Fruit fly (Drosophila melanogaster): Measurements from ENCODE around the gene CG2767.

The CG2767 gene

DNA sequence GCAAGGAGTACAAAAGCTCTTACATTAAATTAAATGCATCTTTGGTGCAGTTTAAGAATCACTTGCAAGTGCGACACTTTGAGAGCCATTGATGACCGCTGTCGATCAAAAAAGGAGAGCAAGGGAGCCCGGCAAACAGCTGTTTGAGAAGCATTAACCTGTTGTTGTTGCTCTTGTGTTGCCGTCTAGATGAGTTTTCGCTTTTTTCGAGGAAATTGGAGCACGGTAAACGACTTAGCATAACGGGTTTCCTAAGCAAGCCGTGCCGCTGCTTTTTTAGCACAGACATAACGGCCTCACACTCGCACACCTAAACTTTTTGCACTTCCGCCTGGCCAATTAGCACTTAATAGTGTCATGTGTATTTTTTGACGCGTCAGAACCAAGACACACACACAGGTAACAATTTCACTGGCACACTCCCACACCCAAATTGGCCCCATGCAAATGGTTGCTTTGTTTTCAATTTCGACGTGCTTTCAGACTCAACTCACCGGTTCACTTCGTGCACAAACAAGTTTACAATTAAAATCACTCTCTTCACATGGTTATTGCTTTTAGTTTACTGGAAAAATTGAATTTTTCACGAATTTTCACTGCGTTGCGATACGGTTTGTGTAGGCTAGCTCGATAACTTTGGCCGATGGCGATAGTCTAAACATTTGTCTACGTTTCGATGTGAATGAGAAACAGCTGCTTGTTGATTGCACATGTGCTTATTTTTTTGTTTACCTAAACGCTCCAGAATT lies 22.4 kb upstream of the CG2767 start, which contains the start of the genes CG10903 and CG2747:
Gene CG10903 (plus strand): TSS at position 261 of the 749 bp plus-strand sequence.
Gene CG2747 (minus strand): TSS at position 640 of the 749 bp plus-strand sequence.
- TF ChIP-seq Ets98B (GFP tag; IDR thresholded peaks at IDR 0.05): no peak
- TF ChIP-seq Pif1B (GFP tag; optimal IDR thresholded peaks at IDR 0.05): no peak
- peak; percentile 41; the same call in 1 of the 3 replicates for TF ChIP-seq CG4496 (GFP tag; IDR thresholded peaks at IDR 0.05)
- TF ChIP-seq EcR (GFP tag; optimal IDR thresholded peaks at IDR 0.05): peak; percentile 43

DNA sequence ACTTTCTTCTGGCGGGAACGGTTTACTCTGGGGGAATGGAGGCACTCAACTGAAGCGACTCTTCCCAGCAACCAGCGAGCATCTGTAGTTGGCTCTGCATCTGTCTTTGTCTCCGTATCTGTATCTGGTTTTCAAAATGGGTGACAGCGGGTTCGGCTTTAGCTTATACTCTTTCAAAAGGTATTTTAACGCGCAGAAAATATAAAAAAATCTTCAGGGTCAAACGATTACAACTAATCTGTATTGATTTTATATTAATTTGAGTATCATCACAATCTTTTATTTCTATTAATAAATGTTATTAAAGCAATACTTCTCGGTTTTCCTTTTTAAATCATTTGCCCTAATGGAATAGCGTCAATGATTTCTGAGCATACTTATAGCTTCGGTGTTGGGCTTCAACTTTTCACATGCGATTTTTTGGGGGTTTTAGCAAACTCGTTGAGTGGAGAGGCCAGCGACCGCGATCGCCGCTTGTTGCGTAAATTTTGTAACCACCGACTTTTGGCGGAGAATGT lies 21.6 kb upstream of the CG2767 start, which contains the start of gene ImpE3:
Gene ImpE3 (minus strand): TSS at position 51 of the 518 bp plus-strand sequence.
- TF ChIP-seq CG34367 (tag; optimal IDR thresholded peaks at IDR 0.05) (no peak), CG8301 (tag; optimal IDR thresholded peaks at IDR 0.05) (peak; percentile 61), Ets98B (GFP tag; IDR thresholded peaks at IDR 0.05) (peak; percentile 20; the same call in 1 of the 2 replicates), CG15710 (tag; optimal IDR thresholded peaks at IDR 0.05) (peak; percentile 36), fd96Ca (GFP tag; IDR thresholded peaks at IDR 0.05) (no peak), Snoo (tag; optimal IDR thresholded peaks at IDR 0.05) (peak; percentile 72), CG17806 (tag; optimal IDR thresholded peaks at IDR 0.05) (peak; percentile 25), CG10348 (GFP tag; IDR thresholded peaks at IDR 0.05) (no peak), Pif1B (GFP tag; optimal IDR thresholded peaks at IDR 0.05) (peak; percentile 36), CG14655 (GFP tag; optimal IDR thresholded peaks at IDR 0.05) (peak; percentile 41), CG8159 (tag; optimal IDR thresholded peaks at IDR 0.05) (peak; percentile 36), CG4496 (GFP tag; IDR thresholded peaks at IDR 0.05) (no peak), CG12605 (GFP tag; IDR thresholded peaks at IDR 0.05) (no peak), Pif1A (GFP tag; optimal IDR thresholded peaks at IDR 0.05) (peak; percentile 43), CG32121 (GFP tag; IDR thresholded peaks at IDR 0.05) (no peak), rn (GFP tag; IDR thresholded peaks at IDR 0.05) (no peak), CG9948 (tag; optimal IDR thresholded peaks at IDR 0.05) (no peak), D1 (tag; optimal IDR thresholded peaks at IDR 0.05) (no peak), EcR (GFP tag; optimal IDR thresholded peaks at IDR 0.05) (peak; percentile 32)

DNA sequence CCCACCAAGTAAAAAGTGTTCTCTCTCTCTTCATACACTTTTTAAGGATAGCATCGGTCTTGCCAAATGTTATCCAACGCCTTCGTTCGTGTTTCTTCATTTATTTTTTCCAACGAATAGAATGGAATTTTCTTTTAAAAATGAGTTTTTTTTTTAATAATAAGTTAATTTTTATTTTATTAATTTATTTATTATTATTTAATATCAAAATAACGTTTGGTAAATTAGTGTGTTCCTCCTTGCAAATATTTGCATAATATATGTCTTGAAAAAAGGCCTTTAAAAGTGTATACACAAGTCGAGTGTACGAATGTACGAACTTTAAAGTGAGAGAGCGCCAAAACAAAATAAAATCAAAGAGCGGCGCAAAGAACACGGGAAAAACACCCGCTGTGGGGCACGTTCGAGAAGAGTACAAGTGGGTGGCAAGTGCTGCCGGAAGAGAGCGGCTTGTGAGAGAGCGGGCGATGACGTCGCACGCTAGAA lies 19.3 kb upstream of the CG2767 start:
- TF ChIP-seq CG14655 (GFP tag; optimal IDR thresholded peaks at IDR 0.05) (peak; percentile 93), CG15710 (tag; optimal IDR thresholded peaks at IDR 0.05) (peak; percentile 93), CG8159 (tag; optimal IDR thresholded peaks at IDR 0.05) (peak; percentile 91), CG10348 (GFP tag; IDR thresholded peaks at IDR 0.05) (0 out of 2 replicates have a peak, but pooled peaks have one; percentile 11), CG34367 (tag; optimal IDR thresholded peaks at IDR 0.05) (peak; percentile 85), CG13204 (GFP tag; optimal IDR thresholded peaks at IDR 0.05) (peak; percentile 79), CG32121 (GFP tag; IDR thresholded peaks at IDR 0.05) (peak; percentile 63), EcR (GFP tag; optimal IDR thresholded peaks at IDR 0.05) (peak; percentile 43), CG12605 (GFP tag; IDR thresholded peaks at IDR 0.05) (peak; percentile 62), CG4496 (GFP tag; IDR thresholded peaks at IDR 0.05) (peak; percentile 43; the same call in 1 of the 3 replicates), Pif1B (GFP tag; optimal IDR thresholded peaks at IDR 0.05) (peak; percentile 86), CG17806 (tag; optimal IDR thresholded peaks at IDR 0.05) (peak; percentile 80), Ets98B (GFP tag; IDR thresholded peaks at IDR 0.05) (peak; percentile 65), CG9948 (tag; optimal IDR thresholded peaks at IDR 0.05) (peak; percentile 87), Snoo (tag; optimal IDR thresholded peaks at IDR 0.05) (peak; percentile 85), gl (tag; optimal IDR thresholded peaks at IDR 0.05) (no peak), CG8301 (tag; optimal IDR thresholded peaks at IDR 0.05) (peak; percentile 55), fd96Ca (GFP tag; IDR thresholded peaks at IDR 0.05) (no peak), rn (GFP tag; IDR thresholded peaks at IDR 0.05) (no peak), D1 (tag; optimal IDR thresholded peaks at IDR 0.05) (peak; percentile 85), Pif1A (GFP tag; optimal IDR thresholded peaks at IDR 0.05) (peak; percentile 38)

DNA sequence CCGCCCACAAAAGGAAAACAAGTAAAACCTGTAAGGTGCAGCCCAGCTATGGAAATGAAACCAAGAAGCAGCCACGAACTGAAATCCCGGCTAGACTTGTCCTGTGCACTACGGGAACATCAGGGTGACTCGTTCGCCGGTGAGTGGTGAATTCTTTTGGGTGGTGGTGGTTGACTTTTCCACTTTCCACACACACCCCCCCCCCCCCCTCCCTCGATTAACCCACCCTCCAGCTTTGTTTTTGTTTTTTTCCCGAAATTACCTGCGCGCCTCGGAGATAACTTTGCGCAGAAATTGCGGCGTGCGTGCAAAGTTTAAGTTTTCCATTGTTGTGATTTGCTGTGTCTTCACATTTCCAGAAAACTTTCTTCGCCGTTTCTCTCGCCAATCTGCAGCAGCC lies 18.6 kb upstream of the CG2767 start:
- no peak for TF ChIP-seq CG8159 (tag; optimal IDR thresholded peaks at IDR 0.05)
- no peak for TF ChIP-seq Pif1B (GFP tag; optimal IDR thresholded peaks at IDR 0.05)
- TF ChIP-seq rn (GFP tag; IDR thresholded peaks at IDR 0.05): no peak
- TF ChIP-seq CG8301 (tag; optimal IDR thresholded peaks at IDR 0.05): no peak
- no peak for TF ChIP-seq CG14655 (GFP tag; optimal IDR thresholded peaks at IDR 0.05)
- no peak for TF ChIP-seq Pif1A (GFP tag; optimal IDR thresholded peaks at IDR 0.05)
- TF ChIP-seq Snoo (tag; optimal IDR thresholded peaks at IDR 0.05): no peak
- no peak for TF ChIP-seq CG32121 (GFP tag; IDR thresholded peaks at IDR 0.05)
- no peak for TF ChIP-seq CG13204 (GFP tag; optimal IDR thresholded peaks at IDR 0.05)
- no peak for TF ChIP-seq Ets98B (GFP tag; IDR thresholded peaks at IDR 0.05)
- no peak for TF ChIP-seq EcR (GFP tag; optimal IDR thresholded peaks at IDR 0.05)

DNA sequence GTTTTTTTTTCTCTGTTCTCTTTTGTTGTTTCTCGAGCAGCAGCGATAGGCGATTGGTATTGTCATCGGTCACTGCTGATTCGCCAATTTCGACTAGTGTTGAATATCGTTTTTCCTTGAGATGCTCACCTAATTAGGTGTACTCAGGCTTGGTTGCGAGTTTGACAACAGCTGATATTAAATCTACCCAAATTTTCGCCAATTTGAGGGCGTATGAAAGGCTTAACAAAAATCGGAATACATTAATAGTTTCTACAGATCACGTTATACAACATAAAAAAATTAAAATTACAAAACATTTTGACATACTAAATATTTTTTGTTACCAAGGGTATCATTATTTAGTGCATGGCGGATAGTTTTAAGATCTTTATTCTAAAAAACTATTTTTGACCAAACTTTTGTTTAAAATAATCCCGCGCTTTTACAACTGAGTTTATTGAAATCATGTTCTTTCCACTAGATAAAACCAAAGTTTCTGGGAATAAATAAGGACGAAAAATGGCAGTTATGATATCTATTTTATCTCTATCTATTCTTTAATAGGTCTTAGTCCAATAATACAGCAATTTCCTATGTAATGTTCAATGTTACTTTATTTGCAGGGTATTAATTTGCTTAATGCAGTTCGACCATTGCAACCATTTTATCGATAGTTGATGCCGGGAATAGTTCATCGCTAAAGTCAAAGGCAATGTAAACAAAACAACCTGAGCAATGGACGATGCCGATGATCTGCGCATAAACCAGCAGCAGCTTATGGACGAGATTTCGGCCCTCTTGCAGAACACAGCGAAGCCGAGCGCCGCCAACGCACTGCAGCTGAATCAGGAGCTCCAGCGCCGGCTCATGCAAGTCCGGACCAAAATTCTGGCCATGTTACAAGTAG lies 5.5 kb upstream of the CG2767 start, which contains the start of the genes CG10435 and Pbp95:
Gene CG10435 (minus strand): TSS at position 81 of the 889 bp plus-strand sequence.
Gene Pbp95 (plus strand): TSS at position 671 of the 889 bp plus-strand sequence.
- peak; percentile 69; the same call in 2 of the 3 replicates for TF ChIP-seq fd96Ca (GFP tag; IDR thresholded peaks at IDR 0.05)
- TF ChIP-seq EcR (GFP tag; optimal IDR thresholded peaks at IDR 0.05): no peak
- no peak for TF ChIP-seq CG9948 (tag; optimal IDR thresholded peaks at IDR 0.05)
- TF ChIP-seq Ets98B (GFP tag; IDR thresholded peaks at IDR 0.05): peak; percentile 50
- TF ChIP-seq CG17806 (tag; optimal IDR thresholded peaks at IDR 0.05): peak; percentile 4
- peak; percentile 66 for TF ChIP-seq CG4496 (GFP tag; IDR thresholded peaks at IDR 0.05)
- TF ChIP-seq rn (GFP tag; IDR thresholded peaks at IDR 0.05): 0 out of 2 replicates have a peak, but pooled peaks have one; percentile 11
- no peak for TF ChIP-seq CG8159 (tag; optimal IDR thresholded peaks at IDR 0.05)
